Fruit fly (Drosophila melanogaster): ENCODE measurements around the gene CG34355.

Gene CG34355

DNA sequence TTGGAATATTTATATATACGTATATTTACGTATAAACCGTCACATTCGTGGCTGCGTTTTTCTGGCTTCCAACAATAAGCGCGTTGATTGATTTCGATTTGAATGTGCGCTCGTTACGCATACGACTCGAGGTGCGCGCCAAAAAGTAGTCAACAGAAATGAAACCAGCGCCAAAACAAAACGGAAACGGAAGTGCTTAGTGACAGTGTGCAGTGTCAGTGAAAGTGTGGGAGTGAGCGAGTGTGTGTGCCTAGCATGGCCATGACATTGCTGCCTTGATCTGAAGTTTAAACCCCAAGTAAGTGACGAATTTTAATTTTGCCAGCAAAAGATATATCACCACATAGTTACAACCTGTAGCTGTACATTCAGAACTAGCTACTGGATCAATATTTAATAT is at the start of gene CG34355:
Gene CG34355, plus strand, starts transcription at position 192 of the 400 bp plus-strand sequence.
- TF ChIP-seq usp (GFP tag; optimal IDR thresholded peaks at IDR 0.05) = no peak
- TF ChIP-seq pan (optimal IDR thresholded peaks at IDR 0.05) = no peak
- no peak for TF ChIP-seq CG8478 (optimal IDR thresholded peaks at IDR 0.05)
- no peak for TF ChIP-seq psq (optimal IDR thresholded peaks at IDR 0.05)
- no peak for TF ChIP-seq EcR (GFP tag; optimal IDR thresholded peaks at IDR 0.05)
- no peak for TF ChIP-seq Dll (optimal IDR thresholded peaks at IDR 0.05)

DNA sequence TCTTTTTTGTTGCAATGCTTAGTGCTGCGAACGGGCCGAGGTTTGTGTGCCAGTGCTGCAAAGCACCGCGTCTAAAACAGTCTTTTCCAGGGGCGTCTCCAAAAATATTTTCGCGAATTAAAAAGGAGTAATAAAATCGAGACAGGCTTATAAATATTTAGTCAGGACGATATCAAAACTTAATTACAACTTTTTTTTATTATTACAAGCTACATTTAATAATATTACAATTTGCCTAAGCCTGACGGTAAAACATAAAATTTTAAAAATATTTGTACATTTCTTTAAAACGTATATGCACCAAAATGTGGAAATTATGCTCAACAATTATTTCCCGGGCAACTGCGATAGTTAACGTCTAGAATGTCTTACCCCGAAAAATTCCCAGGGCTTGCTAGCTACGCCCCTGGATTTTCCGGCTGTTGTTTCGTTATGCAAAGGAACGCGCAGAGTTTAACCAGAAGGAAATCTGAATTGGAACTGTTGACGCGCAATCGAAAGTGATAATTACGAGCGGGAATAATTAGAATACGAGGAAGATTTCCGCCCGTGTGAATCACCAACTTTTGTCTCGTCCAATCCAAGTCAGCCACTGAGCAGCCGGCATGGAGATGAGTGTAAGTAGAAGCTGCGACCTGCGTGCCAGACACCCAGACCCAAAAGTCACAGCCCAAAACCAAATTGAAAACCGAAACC is 45.6 kb upstream of the CG34355 start, which contains the start of the genes PTPMT1 and Hrd3:
Gene PTPMT1, plus strand, starts transcription at position 428 of the 696 bp plus-strand sequence.
Gene Hrd3, minus strand, starts transcription at position 646 of the 696 bp plus-strand sequence.
- TF ChIP-seq usp (GFP tag; optimal IDR thresholded peaks at IDR 0.05) (no peak), pan (optimal IDR thresholded peaks at IDR 0.05) (no peak), psq (optimal IDR thresholded peaks at IDR 0.05) (no peak), EcR (GFP tag; optimal IDR thresholded peaks at IDR 0.05) (no peak), Dll (optimal IDR thresholded peaks at IDR 0.05) (no peak), CG8478 (optimal IDR thresholded peaks at IDR 0.05) (no peak)

DNA sequence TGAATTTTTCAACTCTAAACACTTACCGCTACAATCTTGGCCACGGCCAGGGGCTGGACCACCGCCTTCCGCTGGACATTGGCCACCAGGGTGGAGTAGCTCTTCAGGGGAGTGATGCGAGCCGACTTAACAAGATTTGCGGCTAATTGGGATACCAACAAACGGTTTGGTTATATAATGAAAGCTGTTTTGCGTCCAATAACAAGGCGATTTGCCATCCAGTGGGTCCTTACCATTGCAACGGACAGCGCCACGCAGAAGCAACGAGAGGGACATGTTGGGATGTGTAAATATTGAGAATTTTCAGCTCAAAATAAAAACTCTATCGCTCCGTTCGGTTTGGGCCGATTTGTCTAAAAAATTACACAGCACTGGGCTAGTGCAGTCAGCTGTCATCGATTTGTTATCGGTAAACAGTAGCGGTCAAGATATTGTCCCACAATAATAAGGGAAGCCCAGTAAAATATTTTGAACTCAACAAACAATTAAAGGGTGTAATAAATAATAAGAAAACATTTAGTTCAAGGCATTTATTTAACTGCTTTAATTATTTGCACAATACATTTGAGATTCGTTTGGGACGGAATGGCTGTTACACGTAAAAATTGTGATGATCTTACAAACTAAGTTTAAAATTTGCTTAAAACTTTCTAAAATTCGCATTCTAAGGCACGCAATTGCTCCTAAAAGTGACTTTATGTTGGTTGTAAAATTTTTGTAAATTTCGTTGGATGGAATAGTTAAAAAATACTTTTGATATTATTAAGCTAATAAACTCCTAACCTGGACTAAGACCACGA is 43.2 kb upstream of the CG34355 start, which contains the start of gene SdhD:
Gene SdhD, minus strand, starts transcription at position 382 of the 800 bp plus-strand sequence.
- TF ChIP-seq CG8478 (optimal IDR thresholded peaks at IDR 0.05) (no peak), EcR (GFP tag; optimal IDR thresholded peaks at IDR 0.05) (no peak), Dll (optimal IDR thresholded peaks at IDR 0.05) (no peak)

DNA sequence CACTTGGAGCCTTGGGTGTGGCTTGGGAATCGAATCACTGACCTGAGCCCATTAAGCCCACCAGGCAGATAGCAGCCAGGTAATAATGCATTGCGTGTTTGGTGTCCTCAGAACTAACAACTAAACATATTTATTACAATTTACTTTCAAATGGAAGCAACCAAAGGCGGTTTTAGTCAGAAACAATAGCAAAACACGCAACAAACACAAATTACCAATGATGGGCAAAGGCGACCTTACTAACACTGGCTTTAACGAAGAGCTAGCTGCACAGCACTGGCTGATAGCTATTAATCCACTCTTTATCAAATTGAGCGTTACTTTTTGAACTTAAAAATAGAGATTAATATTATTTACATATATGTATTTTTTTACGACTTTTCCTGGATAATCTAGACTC is 40.6 kb upstream of the CG34355 start, which contains the start of gene udt:
Gene udt, minus strand, starts transcription at position 249 of the 400 bp plus-strand sequence.
- TF ChIP-seq EcR (GFP tag; optimal IDR thresholded peaks at IDR 0.05) = no peak
- TF ChIP-seq psq (optimal IDR thresholded peaks at IDR 0.05) = no peak
- no peak for TF ChIP-seq pan (optimal IDR thresholded peaks at IDR 0.05)
- no peak for TF ChIP-seq Dll (optimal IDR thresholded peaks at IDR 0.05)
- no peak for TF ChIP-seq CG8478 (optimal IDR thresholded peaks at IDR 0.05)
- no peak for TF ChIP-seq usp (GFP tag; optimal IDR thresholded peaks at IDR 0.05)

DNA sequence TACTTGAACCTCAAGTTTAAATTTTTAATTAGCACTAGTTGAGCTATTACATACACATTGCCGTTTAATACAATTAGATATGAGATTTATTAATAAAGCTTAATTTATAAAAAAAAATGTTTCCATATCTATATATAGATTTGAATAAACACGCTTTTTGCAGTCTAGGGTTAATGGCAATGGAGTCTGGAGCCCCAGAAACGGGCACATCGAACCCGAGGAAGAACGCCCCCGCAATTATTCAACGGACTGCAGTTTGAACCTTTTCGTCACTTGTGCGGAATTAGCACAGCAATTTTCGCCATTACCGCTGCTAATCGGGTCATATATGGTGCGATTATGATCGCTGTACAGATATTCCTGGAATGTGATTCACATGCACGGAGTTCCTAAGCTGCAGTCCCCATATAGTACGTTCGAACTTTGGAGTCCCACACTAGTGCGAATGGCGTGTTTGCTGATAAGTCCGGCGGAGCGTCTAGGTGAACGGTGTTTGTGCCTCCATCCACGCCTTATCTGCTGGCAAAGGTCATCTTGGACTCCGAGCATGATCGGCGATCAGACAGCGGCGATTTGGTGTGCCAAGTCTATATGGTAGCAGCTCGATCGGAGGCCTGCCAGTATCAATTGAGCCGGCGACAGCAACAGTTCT is 39.9 kb upstream of the CG34355 start, which contains the start of gene Lsd-1:
Gene Lsd-1, plus strand, starts transcription at position 236 of the 652 bp plus-strand sequence.
- no peak for TF ChIP-seq usp (GFP tag; optimal IDR thresholded peaks at IDR 0.05)

DNA sequence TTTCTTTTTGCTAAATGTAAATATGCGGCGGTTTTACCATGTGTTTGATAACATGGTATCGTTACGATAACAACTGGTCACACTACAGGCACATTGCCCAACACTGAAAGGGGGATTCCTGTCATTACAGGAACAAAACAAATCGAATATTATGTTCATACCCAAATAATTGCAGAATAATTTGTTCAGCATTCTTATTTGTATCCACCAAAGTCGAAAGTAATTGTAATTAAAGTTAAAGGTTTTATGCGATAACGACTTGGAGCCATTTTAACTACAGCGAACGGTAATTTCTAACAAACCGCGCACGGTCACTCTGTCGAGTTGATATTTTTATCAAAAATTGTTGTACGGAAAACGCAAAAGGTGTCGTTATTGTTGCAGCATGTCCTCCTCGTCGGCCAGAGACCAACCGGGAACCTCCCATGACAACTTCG is 36.2 kb upstream of the CG34355 start, which contains the start of the genes CG10214 and CG10375:
Gene CG10214, minus strand, starts transcription at position 72 of the 437 bp plus-strand sequence.
Gene CG10375, plus strand, starts transcription at position 296 of the 437 bp plus-strand sequence.
- TF ChIP-seq psq (optimal IDR thresholded peaks at IDR 0.05) (no peak), Dll (optimal IDR thresholded peaks at IDR 0.05) (no peak), pan (optimal IDR thresholded peaks at IDR 0.05) (no peak), CG8478 (optimal IDR thresholded peaks at IDR 0.05) (no peak), EcR (GFP tag; optimal IDR thresholded peaks at IDR 0.05) (no peak), usp (GFP tag; optimal IDR thresholded peaks at IDR 0.05) (no peak)

DNA sequence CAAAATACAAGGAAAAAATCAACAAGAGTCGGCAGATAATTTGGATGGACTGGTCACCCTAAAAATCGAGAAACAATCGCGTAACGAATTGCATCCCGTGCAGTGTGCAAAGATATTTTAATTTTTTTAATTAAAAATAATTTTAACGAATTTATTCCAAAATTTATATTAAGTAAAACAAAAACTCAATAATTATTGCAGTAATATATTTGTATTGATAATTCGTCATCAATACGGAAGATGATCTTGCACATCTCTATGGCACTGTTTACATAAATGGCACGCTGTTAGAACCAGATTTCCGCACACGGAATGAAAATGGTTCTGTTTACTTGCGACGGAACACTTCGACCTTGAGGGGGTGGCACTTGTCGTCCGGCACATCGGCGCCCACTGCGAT is 30.9 kb upstream of the CG34355 start, which contains the start of gene tst:
Gene tst, minus strand, starts transcription at position 52 of the 400 bp plus-strand sequence.
- TF ChIP-seq Dll (optimal IDR thresholded peaks at IDR 0.05) (no peak), CG8478 (optimal IDR thresholded peaks at IDR 0.05) (no peak), usp (GFP tag; optimal IDR thresholded peaks at IDR 0.05) (no peak), EcR (GFP tag; optimal IDR thresholded peaks at IDR 0.05) (no peak), pan (optimal IDR thresholded peaks at IDR 0.05) (no peak), psq (optimal IDR thresholded peaks at IDR 0.05) (no peak)

DNA sequence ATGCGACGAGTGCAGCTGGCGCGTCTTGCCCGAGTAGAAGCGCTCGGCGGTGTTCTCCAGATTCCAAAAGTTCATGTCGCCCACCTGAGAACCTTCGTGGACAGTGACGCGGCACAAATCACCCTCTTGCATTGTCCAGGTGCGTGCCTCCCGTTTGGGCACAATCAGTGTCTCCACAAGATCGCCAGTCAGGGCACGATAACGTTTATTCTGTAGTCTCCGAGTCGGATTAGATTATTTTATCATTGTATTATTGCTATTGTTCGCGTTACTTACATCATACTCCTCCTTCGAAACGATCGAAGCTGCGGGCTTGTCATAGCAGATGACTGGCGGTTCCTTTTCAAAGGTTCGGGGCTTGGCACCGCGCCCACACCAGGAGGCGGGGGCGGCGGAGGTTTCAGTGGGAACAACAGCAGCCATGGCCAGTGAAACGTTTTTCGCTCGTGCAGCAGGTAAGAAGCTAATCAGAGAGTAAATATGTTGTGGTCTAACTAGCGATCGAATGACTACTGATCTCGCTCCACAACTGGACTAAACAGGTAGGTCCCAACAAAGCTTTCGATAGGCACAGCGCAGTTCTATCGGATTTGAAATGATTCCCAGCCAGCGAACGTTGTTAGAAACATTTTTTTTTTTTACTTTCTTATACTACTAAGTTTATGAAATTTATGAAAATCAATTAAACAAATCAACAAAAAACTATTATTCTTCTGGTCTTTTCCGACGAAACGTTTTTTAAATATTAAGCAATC is 29.9 kb upstream of the CG34355 start, which contains the start of gene CG10208:
Gene CG10208, minus strand, starts transcription at position 518 of the 755 bp plus-strand sequence.
- TF ChIP-seq pan (optimal IDR thresholded peaks at IDR 0.05) = no peak
- no peak for TF ChIP-seq usp (GFP tag; optimal IDR thresholded peaks at IDR 0.05)
- TF ChIP-seq EcR (GFP tag; optimal IDR thresholded peaks at IDR 0.05) = no peak
- TF ChIP-seq psq (optimal IDR thresholded peaks at IDR 0.05) = no peak
- no peak for TF ChIP-seq CG8478 (optimal IDR thresholded peaks at IDR 0.05)
- no peak for TF ChIP-seq Dll (optimal IDR thresholded peaks at IDR 0.05)

DNA sequence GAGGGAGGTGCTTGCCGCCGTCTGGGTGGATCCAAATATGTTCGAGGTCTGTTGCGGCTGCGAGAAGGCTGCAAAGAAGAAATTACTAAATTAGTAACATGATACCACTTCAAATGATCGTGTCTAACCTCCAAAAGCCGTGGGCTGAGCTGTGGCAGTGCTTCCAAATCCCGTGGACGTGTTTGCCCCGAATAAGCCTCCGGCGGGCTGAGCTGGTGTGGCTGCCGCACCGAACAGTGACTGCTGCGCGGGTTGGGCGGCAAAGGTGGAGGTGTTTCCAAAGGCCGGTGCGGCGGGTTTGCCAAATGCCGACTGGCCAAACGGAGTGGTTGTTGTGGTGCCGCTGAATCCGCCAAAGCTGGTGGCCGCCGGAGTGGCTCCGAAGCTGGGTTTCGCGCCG is 22.9 kb upstream of the CG34355 start:
- TF ChIP-seq CG8478 (optimal IDR thresholded peaks at IDR 0.05) = no peak
- TF ChIP-seq pan (optimal IDR thresholded peaks at IDR 0.05) = no peak
- no peak for TF ChIP-seq Dll (optimal IDR thresholded peaks at IDR 0.05)
- no peak for TF ChIP-seq usp (GFP tag; optimal IDR thresholded peaks at IDR 0.05)
- TF ChIP-seq psq (optimal IDR thresholded peaks at IDR 0.05) = no peak
- TF ChIP-seq EcR (GFP tag; optimal IDR thresholded peaks at IDR 0.05) = no peak

DNA sequence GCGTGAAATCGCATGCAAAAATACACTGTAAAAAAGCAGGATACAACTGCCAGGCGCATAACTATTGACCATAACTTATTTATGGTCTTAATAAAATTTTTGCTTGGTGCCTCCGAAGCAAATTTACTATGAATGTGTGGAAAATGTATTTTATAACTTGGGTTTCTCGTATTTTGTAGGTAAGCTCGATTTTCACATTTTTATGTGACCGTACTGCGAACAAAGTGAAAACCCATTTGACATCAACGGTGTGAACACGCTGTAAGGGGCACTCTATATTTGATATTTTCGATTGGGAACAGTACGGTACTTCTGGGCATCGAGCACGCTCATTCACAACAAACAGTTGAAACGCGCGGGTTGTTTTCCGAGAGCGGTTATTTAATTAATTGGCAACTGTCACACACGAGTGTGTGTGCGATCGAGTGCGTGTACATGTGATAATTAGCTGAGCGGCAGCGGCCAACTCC is 22.2 kb upstream of the CG34355 start, which contains the start of the genes Nup98-96 and mbc:
Gene Nup98-96, minus strand, starts transcription at position 156 of the 470 bp plus-strand sequence.
Gene mbc, plus strand, starts transcription at position 300 of the 470 bp plus-strand sequence.
- TF ChIP-seq pan (optimal IDR thresholded peaks at IDR 0.05) (no peak), usp (GFP tag; optimal IDR thresholded peaks at IDR 0.05) (no peak)

Data from whole organism.